Worm (Caenorhabditis elegans) whole organism, late embryonic: ENCODE results near the gene F21A3.2.

Source experiments
- C38D4.7 ChIP-seq: fragments of 200-800 bp; sonication (Bioruptor generic); optimal IDR thresholded peaks from 2 replicates; lab custom pipeline; 2018; ENCODE audit warnings: mild to moderate bottlenecking, missing genetic modification characterization, moderate library complexity, missing compliant biosample characterization
- T23F11.4 ChIP-seq: fragments of 200-800 bp; sonication (Bioruptor generic); optimal IDR thresholded peaks from 2 replicates; lab custom pipeline; 2018; ENCODE audit warnings: mild to moderate bottlenecking, missing genetic modification characterization, missing compliant biosample characterization
- ama-1 ChIP-seq: fragments of 150-350 bp; optimal IDR thresholded peaks from 2 replicates; lab custom pipeline; 2014
- ceh-14 ChIP-seq: sonication (generic microtip); optimal IDR thresholded peaks from 2 replicates; lab custom pipeline; 2016; ENCODE audit warnings: missing genotype, missing genetic modification characterization, missing compliant biosample characterization
- ceh-22 ChIP-seq: sonication (generic microtip); optimal IDR thresholded peaks from 2 replicates; lab custom pipeline; 2017; ENCODE audit warnings: missing biosample characterization, missing genetic modification characterization
- ceh-30 ChIP-seq: fragments of 150-350 bp; optimal IDR thresholded peaks from 2 replicates; lab custom pipeline; 2014; ENCODE audit warnings: missing biosample characterization, missing genetic modification characterization
- ceh-48 ChIP-seq: sonication (generic microtip); optimal IDR thresholded peaks from 2 replicates; lab custom pipeline; 2016; ENCODE audit warnings: missing genetic modification characterization, inconsistent platforms, missing compliant biosample characterization
- che-1 ChIP-seq: sonication (generic microtip); optimal IDR thresholded peaks from 2 replicates; lab custom pipeline; 2016; ENCODE audit warnings: mild to moderate bottlenecking, missing genetic modification characterization, missing compliant biosample characterization
- dmd-4 ChIP-seq: sonication (generic microtip); optimal IDR thresholded peaks from 2 replicates; lab custom pipeline; 2016; ENCODE audit warnings: borderline replicate concordance, missing genetic modification characterization, missing compliant biosample characterization
- ets-4 ChIP-seq: sonication (generic microtip); optimal IDR thresholded peaks from 2 replicates; lab custom pipeline; 2016; ENCODE audit warnings: missing genetic modification characterization, missing compliant biosample characterization
- eyg-1 ChIP-seq: sonication (generic microtip); optimal IDR thresholded peaks from 2 replicates; lab custom pipeline; 2016; ENCODE audit warnings: missing genotype, missing genetic modification characterization, missing compliant biosample characterization
- fkh-10 ChIP-seq: fragments of 150-350 bp; optimal IDR thresholded peaks from 2 replicates; lab custom pipeline; 2014; ENCODE audit warnings: missing biosample characterization, missing genetic modification reagents, missing genetic modification characterization
- fkh-6 ChIP-seq: sonication (generic microtip); optimal IDR thresholded peaks from 2 replicates; lab custom pipeline; 2016; ENCODE audit warnings: missing genetic modification characterization, missing compliant biosample characterization
- gmeb-2 ChIP-seq: sonication (generic microtip); optimal IDR thresholded peaks from 2 replicates; lab custom pipeline; 2016; ENCODE audit warnings: missing genetic modification characterization, inconsistent platforms, missing compliant biosample characterization
- hlh-15 ChIP-seq: sonication (generic microtip); optimal IDR thresholded peaks from 2 replicates; lab custom pipeline; 2016; ENCODE audit warnings: missing genetic modification characterization, missing compliant biosample characterization
- hlh-30 ChIP-seq: sonication (generic microtip); optimal IDR thresholded peaks from 2 replicates; lab custom pipeline; 2017; ENCODE audit warnings: antibody characterized with exemption, missing genetic modification characterization, missing compliant biosample characterization; ENCODE audit not compliant: insufficient read depth
- hlh-8 ChIP-seq: sonication (generic microtip); optimal IDR thresholded peaks from 2 replicates; lab custom pipeline; 2016; ENCODE audit warnings: missing genotype, missing genetic modification characterization, missing compliant biosample characterization
- lim-6 ChIP-seq: sonication (generic microtip); optimal IDR thresholded peaks from 2 replicates; lab custom pipeline; 2016; ENCODE audit warnings: missing genetic modification characterization, missing compliant biosample characterization
- lin-11 ChIP-seq: fragments of 200-800 bp; sonication (Bioruptor generic); optimal IDR thresholded peaks from 2 replicates; lab custom pipeline; 2018; ENCODE audit warnings: mild to moderate bottlenecking, missing genetic modification characterization, missing compliant biosample characterization
- mec-3 ChIP-seq: sonication (generic microtip); optimal IDR thresholded peaks from 2 replicates; lab custom pipeline; 2016; ENCODE audit warnings: borderline replicate concordance, missing genetic modification characterization, missing compliant biosample characterization
- nfya-1 ChIP-seq: sonication (generic microtip); optimal IDR thresholded peaks from 2 replicates; lab custom pipeline; 2017; ENCODE audit warnings: missing genetic modification characterization, mild to moderate bottlenecking, missing compliant biosample characterization, antibody characterized with exemption, moderate library complexity
- nhr-11 ChIP-seq: fragments of 150-350 bp; optimal IDR thresholded peaks from 2 replicates; lab custom pipeline; 2014; ENCODE audit warnings: missing biosample characterization, missing genetic modification characterization
- nhr-232 ChIP-seq: sonication (generic microtip); optimal IDR thresholded peaks from 2 replicates; lab custom pipeline; 2016; ENCODE audit warnings: missing genetic modification characterization, missing compliant biosample characterization
- pag-3 ChIP-seq: sonication (generic microtip); optimal IDR thresholded peaks from 2 replicates; lab custom pipeline; 2016; ENCODE audit warnings: missing compliant biosample characterization, missing genetic modification characterization, borderline replicate concordance
- pha-2 ChIP-seq: sonication (generic microtip); optimal IDR thresholded peaks from 2 replicates; lab custom pipeline; 2017; ENCODE audit warnings: mild to moderate bottlenecking, missing genetic modification characterization, missing compliant biosample characterization
- pha-4 ChIP-seq: fragments of 150-350 bp; optimal IDR thresholded peaks from 2 replicates; lab custom pipeline; 2018; ENCODE audit warnings: missing biosample characterization, missing genetic modification reagents, missing genetic modification characterization
- pqm-1 ChIP-seq: sonication (generic microtip); optimal IDR thresholded peaks from 2 replicates; lab custom pipeline; 2016; ENCODE audit warnings: missing genetic modification characterization, missing compliant biosample characterization
- ref-2 ChIP-seq: sonication (generic microtip); optimal IDR thresholded peaks from 2 replicates; lab custom pipeline; 2016; ENCODE audit warnings: missing genetic modification characterization, missing compliant biosample characterization
- rnt-1 ChIP-seq: sonication (generic microtip); optimal IDR thresholded peaks from 2 replicates; lab custom pipeline; 2016; ENCODE audit warnings: missing genetic modification characterization, missing compliant biosample characterization
- sox-4 ChIP-seq: sonication (generic microtip); optimal IDR thresholded peaks from 2 replicates; lab custom pipeline; 2017; ENCODE audit warnings: mild to moderate bottlenecking, missing genetic modification characterization, inconsistent platforms, missing compliant biosample characterization
- syd-9 ChIP-seq: sonication (generic microtip); optimal IDR thresholded peaks from 2 replicates; lab custom pipeline; 2016; ENCODE audit warnings: mild to moderate bottlenecking, missing genetic modification characterization, moderate library complexity, missing compliant biosample characterization
- tbx-7 ChIP-seq: sonication (generic microtip); optimal IDR thresholded peaks from 2 replicates; lab custom pipeline; 2016; ENCODE audit warnings: missing genotype, missing genetic modification characterization, missing compliant biosample characterization
- unc-3 ChIP-seq, 2 experiments: fragments of 200-800 bp in 1 of 2; sonication (Bioruptor generic) in 1 of 2; sonication (generic microtip) in 1 of 2; conservative IDR thresholded peaks in 1 of 2; optimal IDR thresholded peaks in 1 of 2; 2 replicates each; pipeline versions ENCODE4 v1.3.6 to Lab custom; 2016 to 2022; ENCODE audit warnings: missing compliant biosample characterization in 2 of 2, missing genetic modification characterization in 2 of 2, missing genetic modification reagents in 1 of 2
- unc-42 ChIP-seq: sonication (generic microtip); optimal IDR thresholded peaks from 2 replicates; lab custom pipeline; 2016; ENCODE audit warnings: missing genotype, missing genetic modification characterization, missing compliant biosample characterization
- ztf-16 ChIP-seq: sonication (generic microtip); optimal IDR thresholded peaks from 2 replicates; lab custom pipeline; 2017; ENCODE audit warnings: missing genetic modification characterization, missing compliant biosample characterization

The F21A3.2 gene

ce11 chrV:15492518-15492917, 41.2 kb downstream of the F21A3.2 start, which contains the start of gene str-264:
Gene str-264, minus strand, starts transcription at chrV:15492618.
- TF ChIP-seq nhr-232 (tag; lab: Kevin White, UChicago) (no peak), C38D4.7 (GFP tag; lab: Kevin White, UChicago) (no peak), fkh-6 (tag; lab: Kevin White, UChicago) (no peak), ama-1 (lab: Kevin White, UChicago) (no peak), lin-11 (no peak), ceh-22 (tag; lab: Kevin White, UChicago) (no peak), pqm-1 (tag; lab: Kevin White, UChicago) (no peak), tbx-7 (no peak), lim-6 (tag; lab: Kevin White, UChicago) (no peak)

- TF ChIP-seq ama-1 (lab: Kevin White, UChicago) (no peak), T23F11.4 (GFP tag; lab: Kevin White, UChicago) (no peak), unc-42 (tag; lab: Kevin White, UChicago) (no peak), gmeb-2 (tag; lab: Kevin White, UChicago) (no peak), fkh-10 (GFP tag; lab: Kevin White, UChicago) (no peak), ref-2 (tag; lab: Kevin White, UChicago) (no peak), pag-3 (tag; lab: Kevin White, UChicago) (no peak), hlh-8 (tag; lab: Kevin White, UChicago) (no peak), che-1 (tag; lab: Kevin White, UChicago) (no peak), pha-4 (no peak), ets-4 (tag; lab: Kevin White, UChicago) (no peak), ztf-16 (tag; lab: Kevin White, UChicago) (no peak)
Measured at ce11 chrV:15487764-15488163, 46.0 kb downstream of the F21A3.2 start, which contains the start of gene srw-21. Gene srw-21, plus strand, starts transcription at chrV:15488064.

ce11 chrV:15484537-15484936, 49.2 kb downstream of the F21A3.2 start, which contains the start of gene C06B8.3:
Gene C06B8.3, minus strand, starts transcription at chrV:15484637.
- no peak for TF ChIP-seq hlh-15 (tag; lab: Kevin White, UChicago)
- TF ChIP-seq ceh-48 (tag; lab: Kevin White, UChicago) = no peak
- no peak for TF ChIP-seq unc-3 (GFP tag; conservative IDR thresholded peaks at IDR 0.05; lab: Robert Waterston, UW)
- TF ChIP-seq unc-3 (tag; optimal IDR thresholded peaks at IDR 0.05; lab: Kevin White, UChicago) = no peak
- no peak for TF ChIP-seq C38D4.7 (GFP tag; lab: Kevin White, UChicago)
- TF ChIP-seq nhr-232 (tag; lab: Kevin White, UChicago) = no peak
- TF ChIP-seq dmd-4 (tag; lab: Kevin White, UChicago) = no peak
- TF ChIP-seq ceh-14 (tag; lab: Kevin White, UChicago) = no peak
- TF ChIP-seq ceh-30 (tag; lab: Kevin White, UChicago) = no peak
- TF ChIP-seq nhr-11 = no peak
- no peak for TF ChIP-seq mec-3 (tag; lab: Kevin White, UChicago)
- TF ChIP-seq pha-2 (tag; lab: Kevin White, UChicago) = no peak
- no peak for TF ChIP-seq syd-9 (tag; lab: Kevin White, UChicago)
- no peak for TF ChIP-seq ets-4 (tag; lab: Kevin White, UChicago)
- TF ChIP-seq hlh-30 (tag; lab: Kevin White, UChicago) = no peak
- no peak for TF ChIP-seq sox-4 (tag; lab: Kevin White, UChicago)
- no peak for TF ChIP-seq nfya-1 (tag; lab: Kevin White, UChicago)
- TF ChIP-seq fkh-10 (GFP tag; lab: Kevin White, UChicago) = no peak
- no peak for TF ChIP-seq eyg-1 (tag; lab: Kevin White, UChicago)
- TF ChIP-seq rnt-1 (tag; lab: Kevin White, UChicago) = no peak
- TF ChIP-seq, all 69 proteins: peak for 0
